Fruit fly (Drosophila melanogaster) whole organism, wandering third instar larva: ENCODE results near the gene CG31948.

Experiments
- Abd-B ChIP-seq: fragments of >200 bp; optimal IDR thresholded peaks from 2 replicates; lab custom pipeline; 2017; ENCODE audit warnings: missing biosample characterization, missing genetic modification characterization
- CG32264 ChIP-seq: fragments of 200-800 bp; sonication (Bioruptor generic); optimal IDR thresholded peaks from 2 replicates; lab custom pipeline; 2016; ENCODE audit warnings: missing biosample characterization, missing genetic modification characterization
- CG9705 ChIP-seq: fragments of 200-800 bp; sonication (Bioruptor generic); optimal IDR thresholded peaks from 2 replicates; lab custom pipeline; 2018; ENCODE audit warnings: missing biosample characterization, mild to moderate bottlenecking, missing genetic modification characterization
- CrebA ChIP-seq: fragments of 200-800 bp; sonication (Bioruptor generic); optimal IDR thresholded peaks from 2 replicates; lab custom pipeline; 2016; ENCODE audit warnings: missing biosample characterization, mild to moderate bottlenecking, missing genetic modification characterization, borderline replicate concordance
- Dfd ChIP-seq: fragments of >200 bp; optimal IDR thresholded peaks from 2 replicates; lab custom pipeline; 2017; ENCODE audit warnings: missing biosample characterization, missing genetic modification characterization
- Dif ChIP-seq: fragments of 200-275, 200-300 bp; sonication (Bioruptor generic); optimal IDR thresholded peaks from 2 replicates; lab custom pipeline; 2018; ENCODE audit warnings: missing biosample characterization, missing genetic modification characterization; ENCODE audit not compliant: partially characterized antibody
- GATAd ChIP-seq: sonication (Bioruptor generic); optimal IDR thresholded peaks from 2 replicates; lab custom pipeline; 2016; ENCODE audit warnings: missing biosample characterization, missing genetic modification characterization
- HLH106 ChIP-seq: fragments of 200-800 bp; optimal IDR thresholded peaks from 3 replicates; lab custom pipeline; 2019; ENCODE audit warnings: missing biosample characterization, mild to moderate bottlenecking, missing genetic modification characterization, moderate library complexity
- Hnf4 ChIP-seq: fragments of 200-800 bp; sonication (Bioruptor generic); optimal IDR thresholded peaks from 2 replicates; lab custom pipeline; 2016; ENCODE audit warnings: missing biosample characterization, mild to moderate bottlenecking, missing genetic modification characterization
- Hr78 ChIP-seq: fragments of >200 bp; optimal IDR thresholded peaks from 2 replicates; lab custom pipeline; 2017; ENCODE audit warnings: missing biosample characterization, missing genetic modification characterization
- Hr83 ChIP-seq: fragments of 200-300 bp; sonication (Bioruptor generic); optimal IDR thresholded peaks from 2 replicates; lab custom pipeline; 2016; ENCODE audit warnings: missing biosample characterization, mild to moderate bottlenecking, missing genetic modification characterization, moderate library complexity; ENCODE audit not compliant: poor library complexity, severe bottlenecking
- Jra ChIP-seq: sonication (Bioruptor generic); optimal IDR thresholded peaks from 2 replicates; lab custom pipeline; 2016; ENCODE audit warnings: missing biosample characterization, missing genetic modification characterization
- Mio ChIP-seq: sonication (Bioruptor generic); optimal IDR thresholded peaks from 2 replicates; lab custom pipeline; 2016; ENCODE audit warnings: missing biosample characterization, missing genetic modification characterization
- Myc ChIP-seq: fragments of >200 bp; optimal IDR thresholded peaks from 2 replicates; lab custom pipeline; 2017
- N ChIP-seq: fragments of >200 bp; optimal IDR thresholded peaks from 2 replicates; lab custom pipeline; 2018; ENCODE audit warnings: missing biosample characterization, missing external identifiers, missing genetic modification characterization
- OdsH ChIP-seq: fragments of 200-800 bp; sonication (Bioruptor generic); optimal IDR thresholded peaks from 2 replicates; lab custom pipeline; 2016; ENCODE audit warnings: missing biosample characterization, mild to moderate bottlenecking, missing genetic modification characterization
- Rel ChIP-seq, 2 experiments: fragments of 200-800 bp; sonication (Bioruptor generic) in 1 of 2; optimal IDR thresholded peaks; 2 replicates in 1 of 2; 3 replicates in 1 of 2; lab custom pipeline; 2016 to 2019; ENCODE audit warnings: mild to moderate bottlenecking in 2 of 2, missing biosample characterization in 2 of 2, missing genetic modification characterization in 2 of 2, moderate library complexity in 1 of 2
- Sp1 ChIP-seq: fragments of 200-800 bp; sonication (Bioruptor generic); optimal IDR thresholded peaks from 3 replicates; lab custom pipeline; 2019; ENCODE audit warnings: missing biosample characterization, mild to moderate bottlenecking, missing genetic modification characterization, moderate library complexity
- Vsx2 ChIP-seq: fragments of 200-300, 225-300 bp; sonication (Bioruptor generic); optimal IDR thresholded peaks from 2 replicates; lab custom pipeline; 2018; ENCODE audit warnings: missing biosample characterization, missing genetic modification characterization; ENCODE audit not compliant: partially characterized antibody
- br ChIP-seq: fragments of 200-800 bp; sonication (Bioruptor generic); optimal IDR thresholded peaks from 2 replicates; lab custom pipeline; 2016; ENCODE audit warnings: missing biosample characterization, missing genetic modification characterization
- brk ChIP-seq: fragments of 200-800 bp; sonication (Bioruptor generic); optimal IDR thresholded peaks from 2 replicates; lab custom pipeline; 2016; ENCODE audit warnings: missing biosample characterization, mild to moderate bottlenecking, missing genetic modification characterization
- dl ChIP-seq, 2 experiments: fragments of 175-275, 200-275 bp in 1 of 2; fragments of 200-275 bp in 1 of 2; sonication (Bioruptor generic); optimal IDR thresholded peaks; lab custom pipeline; 2018; ENCODE audit warnings: mild to moderate bottlenecking in 2 of 2, missing biosample characterization in 2 of 2, missing genetic modification characterization in 2 of 2, moderate library complexity in 2 of 2; ENCODE audit not compliant: partially characterized antibody in 2 of 2, insufficient read depth in 1 of 2
- dmrt93B ChIP-seq: fragments of 200-800 bp; sonication (Bioruptor generic); optimal IDR thresholded peaks from 2 replicates; lab custom pipeline; 2018; ENCODE audit warnings: missing biosample characterization, mild to moderate bottlenecking, missing genetic modification characterization
- dsf ChIP-seq: sonication (Bioruptor generic); optimal IDR thresholded peaks from 2 replicates; lab custom pipeline; 2016; ENCODE audit warnings: missing biosample characterization, missing genetic modification characterization, borderline replicate concordance
- ey ChIP-seq: fragments of 200-800 bp; sonication (Bioruptor generic); optimal IDR thresholded peaks from 2 replicates; lab custom pipeline; 2016; ENCODE audit warnings: missing biosample characterization, missing genetic modification characterization
- foxo ChIP-seq, 2 experiments: fragments of 200-800 bp; sonication (Bioruptor generic); optimal IDR thresholded peaks; 2 replicates in 1 of 2; 3 replicates in 1 of 2; lab custom pipeline; 2016 to 2017; ENCODE audit warnings: missing biosample characterization in 2 of 2, missing genetic modification characterization in 2 of 2
- fru ChIP-seq: fragments of 200-800 bp; sonication (Bioruptor generic); optimal IDR thresholded peaks from 3 replicates; lab custom pipeline; 2016; ENCODE audit warnings: missing biosample characterization, mild to moderate bottlenecking, missing genetic modification characterization
- h ChIP-seq: fragments of 200-800 bp; sonication (Bioruptor generic); optimal IDR thresholded peaks from 3 replicates; lab custom pipeline; 2016; ENCODE audit warnings: missing biosample characterization, mild to moderate bottlenecking, missing genetic modification characterization
- jim ChIP-seq: fragments of 175-275, 200-325 bp; sonication (Bioruptor generic); optimal IDR thresholded peaks from 2 replicates; lab custom pipeline; 2016; ENCODE audit warnings: missing biosample characterization, mild to moderate bottlenecking, missing genetic modification characterization
- lola ChIP-seq: fragments of >200 bp; optimal IDR thresholded peaks from 2 replicates; lab custom pipeline; 2017; ENCODE audit warnings: missing biosample characterization, missing genetic modification characterization
- pan ChIP-seq: fragments of >200 bp; optimal IDR thresholded peaks from 2 replicates; lab custom pipeline; 2017
- psq ChIP-seq: fragments of 200-800 bp; sonication (Bioruptor generic); optimal IDR thresholded peaks from 3 replicates; lab custom pipeline; 2017; ENCODE audit warnings: missing biosample characterization, mild to moderate bottlenecking, missing genetic modification characterization, moderate library complexity
- rgr ChIP-seq: fragments of 200-800 bp; sonication (Bioruptor generic); optimal IDR thresholded peaks from 3 replicates; lab custom pipeline; 2016; ENCODE audit warnings: missing biosample characterization, mild to moderate bottlenecking, missing genetic modification characterization
- sage ChIP-seq: fragments of 200-800 bp; sonication (Bioruptor generic); optimal IDR thresholded peaks from 2 replicates; lab custom pipeline; 2016; ENCODE audit warnings: missing biosample characterization, mild to moderate bottlenecking, missing genetic modification characterization
- sv ChIP-seq: fragments of 200-800 bp; sonication (Bioruptor generic); optimal IDR thresholded peaks from 3 replicates; lab custom pipeline; 2016; ENCODE audit warnings: missing biosample characterization, missing genetic modification characterization
- tai ChIP-seq: sonication (Bioruptor generic); optimal IDR thresholded peaks from 2 replicates; lab custom pipeline; 2016; ENCODE audit warnings: missing biosample characterization, missing genetic modification characterization
- usp ChIP-seq: fragments of >200 bp; optimal IDR thresholded peaks from 2 replicates; lab custom pipeline; 2017; ENCODE audit warnings: missing biosample characterization, missing genetic modification characterization
- woc ChIP-seq: sonication (Bioruptor generic); optimal IDR thresholded peaks from 2 replicates; lab custom pipeline; 2016; ENCODE audit warnings: missing biosample characterization, mild to moderate bottlenecking, missing genetic modification characterization

Gene CG31948

DNA sequence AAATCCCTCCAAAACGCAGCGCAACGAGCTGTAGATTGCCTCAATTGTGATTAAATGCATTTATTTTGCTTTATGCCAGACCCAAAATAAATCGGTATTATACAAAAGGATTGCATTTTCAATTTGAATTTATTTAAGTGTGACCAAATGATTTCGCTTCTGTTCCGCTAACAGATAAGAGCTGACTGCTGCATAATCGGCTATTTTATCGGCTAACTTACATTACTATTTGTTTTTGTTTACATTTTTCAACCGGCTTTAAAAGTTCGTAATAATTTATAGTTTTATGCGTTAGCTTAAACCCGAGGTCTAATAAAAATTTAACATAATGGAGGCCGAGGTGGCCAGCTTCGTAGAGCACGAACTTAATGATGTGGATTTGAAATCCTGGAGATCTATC is 33.5 kb downstream of the CG31948 start, which contains the start of gene PIG-Wa:
TSS of gene PIG-Wa (plus strand) at position 232 of the 400 bp plus-strand sequence.
- TF ChIP-seq br (GFP tag; lab: Kevin White, UChicago): no peak
- TF ChIP-seq Dif (GFP tag; lab: Kevin White, UChicago): peak; percentile 77
- TF ChIP-seq CG32264 (GFP tag; lab: Kevin White, UChicago): no peak
- TF ChIP-seq N (GFP tag; lab: Kevin White, UChicago): no peak

DNA sequence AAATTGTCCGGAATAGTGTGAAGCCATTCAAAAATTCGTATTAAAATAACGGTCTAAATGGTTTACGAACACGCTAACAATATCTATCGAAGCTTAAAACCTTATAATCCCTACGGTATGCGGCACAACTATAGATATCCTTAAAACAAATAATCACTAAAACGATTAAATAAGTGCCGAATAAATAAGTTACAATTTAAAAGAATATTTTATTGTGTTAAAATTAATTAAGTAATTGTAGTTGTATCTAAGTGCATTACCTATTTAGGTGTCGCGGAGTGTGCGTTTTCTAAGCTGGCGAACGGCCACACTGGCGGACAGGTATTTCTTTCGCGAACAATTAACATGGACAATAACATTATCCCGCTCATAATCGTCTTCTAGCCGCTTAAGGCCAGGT is 35.7 kb downstream of the CG31948 start, which contains the start of gene Eogt:
TSS of gene Eogt (plus strand) at position 293 of the 400 bp plus-strand sequence.
- TF ChIP-seq usp (GFP tag; lab: Kevin White, UChicago): no peak
- peak in 1 of 2 experiments; percentile 94 for TF ChIP-seq foxo (GFP tag; optimal IDR thresholded peaks at IDR 0.05; lab: Kevin White, UChicago)
- TF ChIP-seq OdsH (GFP tag; lab: Kevin White, UChicago): peak; percentile 86
- no peak for TF ChIP-seq tai
- peak; percentile 67 for TF ChIP-seq dsf (GFP tag; lab: Kevin White, UChicago)
- TF ChIP-seq Vsx2 (GFP tag; lab: Kevin White, UChicago): no peak
- TF ChIP-seq Hr78 (GFP tag; lab: Kevin White, UChicago): no peak
- peak; percentile 95 for TF ChIP-seq Sp1 (GFP tag; lab: Kevin White, UChicago)
- TF ChIP-seq CrebA (GFP tag; lab: Kevin White, UChicago): no peak
- TF ChIP-seq brk (GFP tag; lab: Kevin White, UChicago): no peak
- peak; percentile 81 for TF ChIP-seq br (GFP tag; lab: Kevin White, UChicago)
- no peak for TF ChIP-seq dl (GFP tag; optimal IDR thresholded peaks at IDR 0.05; lab: Kevin White, UChicago; ENCODE audit: insufficient read depth in 1 of 2, partially characterized antibody in 2 of 2)
- no peak for TF ChIP-seq Hnf4
- peak; percentile 89 for TF ChIP-seq h (GFP tag; lab: Kevin White, UChicago)
- TF ChIP-seq CG9705 (GFP tag; lab: Kevin White, UChicago): peak; percentile 91
- TF ChIP-seq Jra (GFP tag; lab: Kevin White, UChicago): no peak
- TF ChIP-seq Myc (lab: Kevin White, UChicago): peak; percentile 21
- TF ChIP-seq Dfd (GFP tag; lab: Kevin White, UChicago): no peak
- peak; percentile 32 for TF ChIP-seq Mio
- TF ChIP-seq ey: peak; percentile 85
- TF ChIP-seq pan (lab: Kevin White, UChicago): no peak
- TF ChIP-seq jim (GFP tag; lab: Kevin White, UChicago): peak; percentile 15
- no peak for TF ChIP-seq Rel (GFP tag; optimal IDR thresholded peaks at IDR 0.05; lab: Kevin White, UChicago)
- TF ChIP-seq Rel (tag; optimal IDR thresholded peaks at IDR 0.05; lab: Kevin White, UChicago): peak; percentile 76
- TF ChIP-seq CG32264 (GFP tag; lab: Kevin White, UChicago): peak; percentile 18
- no peak for TF ChIP-seq sage (GFP tag; lab: Kevin White, UChicago)
- no peak for TF ChIP-seq lola (GFP tag; lab: Kevin White, UChicago)
- peak; percentile 92 for TF ChIP-seq dmrt93B
- TF ChIP-seq fru (GFP tag; lab: Kevin White, UChicago): peak; percentile 85
- TF ChIP-seq rgr: peak; percentile 91
- TF ChIP-seq HLH106: peak; percentile 97
- TF ChIP-seq Hr83: peak; percentile 2
- TF ChIP-seq N (GFP tag; lab: Kevin White, UChicago): no peak
- TF ChIP-seq Abd-B (GFP tag; lab: Kevin White, UChicago): no peak
- peak; percentile 75 for TF ChIP-seq GATAd (GFP tag; lab: Kevin White, UChicago)
- TF ChIP-seq sv (GFP tag; lab: Kevin White, UChicago): peak; percentile 85
- TF ChIP-seq woc (GFP tag; lab: Kevin White, UChicago): peak; percentile 87
- TF ChIP-seq psq: peak; percentile 80
- no peak for TF ChIP-seq Dif (GFP tag; lab: Kevin White, UChicago)

DNA sequence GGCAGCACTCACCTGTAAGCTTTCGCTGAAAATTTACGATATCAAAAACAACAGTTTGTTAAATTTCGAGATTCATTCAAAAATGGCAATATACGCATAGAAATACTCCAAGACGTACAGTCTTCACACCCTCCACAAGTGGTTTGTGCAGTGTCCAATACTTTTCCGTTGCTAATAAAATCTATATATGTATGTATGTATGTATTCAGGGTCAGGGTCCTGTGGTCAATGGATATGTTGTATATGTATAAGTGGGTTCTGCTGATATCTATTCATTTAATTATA is 40.2 kb downstream of the CG31948 start:
- TF ChIP-seq fru (GFP tag; lab: Kevin White, UChicago): no peak
- no peak for TF ChIP-seq sage (GFP tag; lab: Kevin White, UChicago)
- TF ChIP-seq psq: no peak
- no peak for TF ChIP-seq Mio
- no peak for TF ChIP-seq dsf (GFP tag; lab: Kevin White, UChicago)
- TF ChIP-seq rgr: no peak
- TF ChIP-seq jim (GFP tag; lab: Kevin White, UChicago): no peak
- no peak for TF ChIP-seq h (GFP tag; lab: Kevin White, UChicago)
- TF ChIP-seq CG32264 (GFP tag; lab: Kevin White, UChicago): no peak
- TF ChIP-seq CrebA (GFP tag; lab: Kevin White, UChicago): no peak
- TF ChIP-seq Vsx2 (GFP tag; lab: Kevin White, UChicago): no peak
- TF ChIP-seq Hnf4: no peak
- TF ChIP-seq foxo (GFP tag; optimal IDR thresholded peaks at IDR 0.05; lab: Kevin White, UChicago): no peak
- TF ChIP-seq Hr83: no peak
- no peak for TF ChIP-seq ey
- TF ChIP-seq N (GFP tag; lab: Kevin White, UChicago): no peak
- TF ChIP-seq Sp1 (GFP tag; lab: Kevin White, UChicago): no peak
- TF ChIP-seq GATAd (GFP tag; lab: Kevin White, UChicago): no peak
